Fruit fly (Drosophila melanogaster) whole organism, embryonic: ENCODE data around the gene hop.

ENCODE experiments used
- Ada2b ChIP-seq: fragments of 200-800 bp; sonication (Bioruptor generic); IDR thresholded peaks from 2 replicates; pipeline ENCODE4 v1.3.6; 2022; ENCODE audit warnings: missing biosample characterization, missing genetic modification characterization
- Awh ChIP-seq: fragments of 200-800 bp; sonication (Bioruptor generic); IDR thresholded peaks from 2 replicates; pipeline ENCODE4, ENCODE4 v1.3.6; 2022; ENCODE audit warnings: missing biosample characterization, missing genetic modification characterization
- BEAF-32 ChIP-seq: fragments of 200-800 bp; sonication (Bioruptor generic); optimal IDR thresholded peaks from 3 replicates; lab custom pipeline; 2017; ENCODE audit warnings: missing biosample characterization, missing genetic modification characterization, mild to moderate bottlenecking, moderate library complexity, missing genetic modification reagents
- CG10321 ChIP-seq: fragments of 200-800 bp; sonication (Bioruptor generic); IDR thresholded peaks from 2 replicates; pipeline ENCODE4 v1.3.6; 2022; ENCODE audit warnings: missing biosample characterization, missing genetic modification characterization
- CG11085 ChIP-seq: fragments of 200-800 bp; sonication (Bioruptor generic); IDR thresholded peaks from 2 replicates; pipeline ENCODE4 v1.3.6; 2022; ENCODE audit warnings: missing biosample characterization, missing genetic modification characterization
- CG11093 ChIP-seq: fragments of 200-800 bp; sonication (Bioruptor generic); IDR thresholded peaks from 3 replicates; pipeline ENCODE4 v1.3.6; 2022; ENCODE audit warnings: missing biosample characterization, missing genetic modification characterization
- CG11398 ChIP-seq: fragments of 200-800 bp; sonication (Bioruptor generic); optimal IDR thresholded peaks from 2 replicates; lab custom pipeline; 2016; ENCODE audit warnings: missing biosample characterization, missing genetic modification characterization
- CG11723 ChIP-seq: fragments of 200-800 bp; sonication (Bioruptor generic); optimal IDR thresholded peaks from 2 replicates; lab custom pipeline; 2017; ENCODE audit warnings: missing biosample characterization, mild to moderate bottlenecking, missing genetic modification characterization
- CG12299 ChIP-seq: fragments of 200-800 bp; sonication (Bioruptor generic); optimal IDR thresholded peaks from 2 replicates; lab custom pipeline; 2018; ENCODE audit warnings: missing biosample characterization, mild to moderate bottlenecking, missing genetic modification characterization
- CG1233 ChIP-seq: fragments of 200-800 bp; sonication (Bioruptor generic); optimal IDR thresholded peaks from 4 replicates; lab custom pipeline; 2018; ENCODE audit warnings: missing biosample characterization, mild to moderate bottlenecking, missing genetic modification characterization
- CG13296 ChIP-seq: fragments of 200-800 bp; sonication (Bioruptor generic); optimal IDR thresholded peaks from 3 replicates; lab custom pipeline; 2018; ENCODE audit warnings: missing biosample characterization, mild to moderate bottlenecking, missing genetic modification characterization
- CG13624 ChIP-seq: fragments of 200-800 bp; sonication (Bioruptor generic); optimal IDR thresholded peaks from 2 replicates; lab custom pipeline; 2016; ENCODE audit warnings: missing biosample characterization, missing genetic modification characterization
- CG13775 ChIP-seq: fragments of 200-800 bp; sonication (Bioruptor generic); optimal IDR thresholded peaks from 3 replicates; lab custom pipeline; 2017; ENCODE audit warnings: missing biosample characterization, mild to moderate bottlenecking, missing genetic modification characterization
- CG16863 ChIP-seq: fragments of 200-800 bp; sonication (Bioruptor generic); optimal IDR thresholded peaks from 3 replicates; lab custom pipeline; 2016; ENCODE audit warnings: missing biosample characterization, missing genetic modification characterization
- CG17186 ChIP-seq: fragments of 200-800 bp; sonication (Bioruptor generic); optimal IDR thresholded peaks from 3 replicates; lab custom pipeline; 2017; ENCODE audit warnings: missing biosample characterization, missing genetic modification reagents, missing genetic modification characterization
- CG17802 ChIP-seq: fragments of 200-800 bp; sonication (Bioruptor generic); optimal IDR thresholded peaks from 2 replicates; lab custom pipeline; 2018; ENCODE audit warnings: missing biosample characterization, mild to moderate bottlenecking, missing genetic modification characterization, moderate library complexity
- CG18764 ChIP-seq: fragments of 200-800 bp; sonication (Bioruptor generic); optimal IDR thresholded peaks from 3 replicates; lab custom pipeline; 2016; ENCODE audit warnings: missing biosample characterization, missing genetic modification characterization
- CG2116 ChIP-seq: fragments of 200-800 bp; sonication (Bioruptor generic); optimal IDR thresholded peaks from 3 replicates; lab custom pipeline; 2018; ENCODE audit warnings: missing biosample characterization, mild to moderate bottlenecking, missing genetic modification characterization
- CG3065 ChIP-seq: fragments of 200-800 bp; sonication (Bioruptor generic); optimal IDR thresholded peaks from 2 replicates; lab custom pipeline; 2016; ENCODE audit warnings: missing biosample characterization, missing genetic modification characterization
- CG31365 ChIP-seq: fragments of 200-800 bp; sonication (Bioruptor generic); optimal IDR thresholded peaks from 2 replicates; lab custom pipeline; 2018; ENCODE audit warnings: missing biosample characterization, mild to moderate bottlenecking, missing genetic modification characterization
- CG42726 ChIP-seq: fragments of 200-800 bp; sonication (Bioruptor generic); IDR thresholded peaks from 2 replicates; pipeline ENCODE4 v1.3.6; 2022; ENCODE audit warnings: missing biosample characterization, missing genetic modification characterization; ENCODE audit not compliant: partially characterized antibody
- CG4707 ChIP-seq: fragments of 200-800 bp; sonication (Bioruptor generic); optimal IDR thresholded peaks from 2 replicates; lab custom pipeline; 2018; ENCODE audit warnings: missing biosample characterization, mild to moderate bottlenecking, missing genetic modification characterization, moderate library complexity
- CG4730 ChIP-seq: fragments of 200-800 bp; sonication (Bioruptor generic); IDR thresholded peaks from 2 replicates; pipeline ENCODE4 v1.3.6; 2022; ENCODE audit warnings: missing biosample characterization, missing genetic modification characterization
- CG4820 ChIP-seq: fragments of 200-800 bp; sonication (Bioruptor generic); optimal IDR thresholded peaks from 3 replicates; lab custom pipeline; 2016; ENCODE audit warnings: missing biosample characterization, missing genetic modification characterization
- CG4854 ChIP-seq: fragments of 200-800 bp; sonication (Bioruptor generic); optimal IDR thresholded peaks from 2 replicates; lab custom pipeline; 2016; ENCODE audit warnings: missing biosample characterization, missing genetic modification characterization, inconsistent platforms
- CG6254 ChIP-seq: fragments of 200-800 bp; sonication (Bioruptor generic); optimal IDR thresholded peaks from 3 replicates; lab custom pipeline; 2017; ENCODE audit warnings: mild to moderate bottlenecking, missing biosample characterization, missing genetic modification reagents, missing genetic modification characterization
- CG6791 ChIP-seq: fragments of 200-800 bp; sonication (Bioruptor generic); IDR thresholded peaks from 3 replicates; pipeline ENCODE4 v1.3.6; 2022; ENCODE audit warnings: missing biosample characterization, missing genetic modification characterization; ENCODE audit not compliant: partially characterized antibody
- CG8924 ChIP-seq: fragments of 200-800 bp; optimal IDR thresholded peaks from 3 replicates; lab custom pipeline; 2019; ENCODE audit warnings: missing biosample characterization, mild to moderate bottlenecking, missing genetic modification characterization, moderate library complexity
- D19B ChIP-seq: fragments of 200-800 bp; sonication (Bioruptor generic); optimal IDR thresholded peaks from 2 replicates; lab custom pipeline; 2017; ENCODE audit warnings: missing biosample characterization, mild to moderate bottlenecking, missing genetic modification characterization
- Dad ChIP-seq: fragments of 200-800 bp; sonication (Bioruptor generic); optimal IDR thresholded peaks from 3 replicates; lab custom pipeline; 2016; ENCODE audit warnings: missing biosample characterization, missing genetic modification characterization
- Dfd ChIP-seq, 2 experiments: fragments of >200 bp; optimal IDR thresholded peaks; 2 replicates each; lab custom pipeline; 2017; ENCODE audit warnings: missing biosample characterization in 2 of 2, missing genetic modification characterization in 2 of 2
- Doc3 ChIP-seq: fragments of 200-800 bp; sonication (Bioruptor generic); IDR thresholded peaks from 3 replicates; pipeline ENCODE4 v1.3.6; 2022; ENCODE audit warnings: missing biosample characterization, missing genetic modification characterization; ENCODE audit not compliant: partially characterized antibody
- Hmx ChIP-seq: fragments of 200-800 bp; sonication (Bioruptor generic); optimal IDR thresholded peaks from 2 replicates; lab custom pipeline; 2016; ENCODE audit warnings: missing biosample characterization, missing genetic modification characterization
- Six4 ChIP-seq: fragments of 200-800 bp; sonication (Bioruptor generic); optimal IDR thresholded peaks from 2 replicates; lab custom pipeline; 2016; ENCODE audit warnings: missing biosample characterization, missing genetic modification characterization
- Ssrp ChIP-seq: fragments of 200-800 bp; sonication (Bioruptor generic); optimal IDR thresholded peaks from 2 replicates; lab custom pipeline; 2018; ENCODE audit warnings: missing biosample characterization, mild to moderate bottlenecking, missing genetic modification characterization, moderate library complexity
- Usf ChIP-seq: fragments of 200-800 bp; sonication (Bioruptor generic); optimal IDR thresholded peaks from 2 replicates; lab custom pipeline; 2017; ENCODE audit warnings: missing genotype, missing biosample characterization, missing genetic modification characterization
- ci ChIP-seq: fragments of 200-800 bp; sonication (Bioruptor generic); IDR thresholded peaks from 3 replicates; pipeline ENCODE4 v1.3.6; 2022; ENCODE audit warnings: missing biosample characterization, missing genetic modification characterization
- en ChIP-seq: fragments of 200-800 bp; sonication (Bioruptor generic); optimal IDR thresholded peaks from 2 replicates; lab custom pipeline; 2016; ENCODE audit warnings: missing biosample characterization, missing genetic modification characterization
- esg ChIP-seq: fragments of 200-800 bp; sonication (Bioruptor generic); conservative IDR thresholded peaks from 2 replicates; pipeline ENCODE4 v1.3.6; 2022; ENCODE audit warnings: missing biosample characterization, missing genetic modification characterization
- fd3F ChIP-seq: fragments of 200-800 bp; sonication (Bioruptor generic); optimal IDR thresholded peaks from 2 replicates; lab custom pipeline; 2018; ENCODE audit warnings: missing biosample characterization, mild to moderate bottlenecking, missing genetic modification characterization, moderate library complexity
- kay ChIP-seq: fragments of 200-800 bp; sonication (Bioruptor generic); optimal IDR thresholded peaks from 2 replicates; lab custom pipeline; 2016; ENCODE audit warnings: missing biosample characterization, missing genetic modification characterization
- lbe ChIP-seq: fragments of 200-800 bp; sonication (Bioruptor generic); optimal IDR thresholded peaks from 2 replicates; lab custom pipeline; 2016; ENCODE audit warnings: missing biosample characterization, mild to moderate bottlenecking, missing genetic modification characterization
- lov ChIP-seq, 2 experiments: fragments of 200-800 bp in 1 of 2; fragments of >200 bp in 1 of 2; sonication (Bioruptor generic) in 1 of 2; IDR thresholded peaks in 1 of 2; optimal IDR thresholded peaks in 1 of 2; 2 replicates in 1 of 2; 3 replicates in 1 of 2; pipeline versions ENCODE4 v1.3.6 to Lab custom; 2017 to 2022; ENCODE audit warnings: missing biosample characterization in 1 of 2, missing genetic modification characterization in 1 of 2
- luna ChIP-seq: fragments of 200-800 bp; sonication (Bioruptor generic); optimal IDR thresholded peaks from 2 replicates; lab custom pipeline; 2016; ENCODE audit warnings: missing biosample characterization, missing genetic modification characterization
- onecut ChIP-seq: fragments of 200-800 bp; sonication (Bioruptor generic); IDR thresholded peaks from 2 replicates; pipeline ENCODE4 v1.3.6; 2022; ENCODE audit warnings: missing biosample characterization, missing genetic modification characterization
- peb ChIP-seq: fragments of 200-800 bp; sonication (Bioruptor generic); IDR thresholded peaks from 2 replicates; pipeline ENCODE4 v1.3.6; 2022; ENCODE audit warnings: missing biosample characterization, missing genetic modification characterization
- run ChIP-seq: fragments of 200-800 bp; sonication (Bioruptor generic); optimal IDR thresholded peaks from 3 replicates; lab custom pipeline; 2018; ENCODE audit warnings: missing biosample characterization, mild to moderate bottlenecking, missing genetic modification characterization
- tna ChIP-seq: fragments of 200-800 bp; sonication (Bioruptor generic); IDR thresholded peaks from 2 replicates; pipeline ENCODE4 v1.3.6; 2022; ENCODE audit warnings: missing biosample characterization, missing genetic modification characterization; ENCODE audit not compliant: partially characterized antibody
- tup ChIP-seq: fragments of 200-800 bp; sonication (Bioruptor generic); optimal IDR thresholded peaks from 2 replicates; lab custom pipeline; 2016; ENCODE audit warnings: missing biosample characterization, mild to moderate bottlenecking, missing genetic modification characterization, moderate library complexity
- unpg ChIP-seq: fragments of 200-800 bp; sonication (Bioruptor generic); optimal IDR thresholded peaks from 3 replicates; lab custom pipeline; 2018; ENCODE audit warnings: missing biosample characterization, mild to moderate bottlenecking, missing genetic modification characterization, moderate library complexity
- zfh2 ChIP-seq: fragments of 200-800 bp; sonication (Bioruptor generic); optimal IDR thresholded peaks from 2 replicates; lab custom pipeline; 2016; ENCODE audit warnings: missing biosample characterization, missing genetic modification characterization

The hop gene

dm6 chrX:11355708-11356174 lies 12.2 kb downstream of the hop start, which contains the start of gene dsh (continued):
- TF ChIP-seq CG42726 (GFP tag; lab: Robert Waterston, UW) (no peak), CG17802 (no peak), tna (GFP tag; lab: Robert Waterston, UW) (no peak), esg (GFP tag; lab: Robert Waterston, UW) (no peak), BEAF-32 (peak; percentile 74), CG3065 (GFP tag; lab: Kevin White, UChicago) (no peak), Doc3 (GFP tag; lab: Robert Waterston, UW) (no peak), CG18764 (GFP tag; lab: Kevin White, UChicago) (no peak), unpg (GFP tag; lab: Kevin White, UChicago) (no peak), peb (no peak), CG11093 (GFP tag; lab: Robert Waterston, UW) (no peak), CG11723 (GFP tag; lab: Kevin White, UChicago) (no peak), luna (GFP tag; lab: Kevin White, UChicago) (no peak), CG31365 (tag; lab: Kevin White, UChicago) (no peak), Hmx (GFP tag; lab: Kevin White, UChicago) (no peak), Dad (GFP tag; lab: Kevin White, UChicago) (no peak), CG4730 (GFP tag; lab: Robert Waterston, UW) (no peak), CG12299 (no peak), CG4820 (GFP tag; lab: Kevin White, UChicago) (no peak), CG6791 (GFP tag; lab: Robert Waterston, UW) (no peak), en (GFP tag; lab: Kevin White, UChicago) (no peak), Six4 (GFP tag; lab: Kevin White, UChicago) (no peak), fd3F (GFP tag; lab: Kevin White, UChicago) (no peak), tup (GFP tag; lab: Kevin White, UChicago) (no peak), CG17186 (GFP tag; lab: Kevin White, UChicago) (no peak), CG6254 (no peak), Dfd (GFP tag; optimal IDR thresholded peaks at IDR 0.05; lab: Kevin White, UChicago) (no peak), Ada2b (GFP tag; lab: Robert Waterston, UW) (no peak), CG13775 (GFP tag; lab: Kevin White, UChicago) (no peak), CG11085 (GFP tag; lab: Robert Waterston, UW) (no peak), Usf (GFP tag; lab: Kevin White, UChicago) (no peak), CG10321 (GFP tag; lab: Robert Waterston, UW) (no peak), CG4707 (no peak), Ssrp (no peak), zfh2 (GFP tag; lab: Kevin White, UChicago) (no peak), lov (optimal IDR thresholded peaks at IDR 0.05; lab: Kevin White, UChicago) (no peak), lov (GFP tag; IDR thresholded peaks at IDR 0.05; lab: Robert Waterston, UW) (no peak), CG4854 (GFP tag; lab: Kevin White, UChicago) (no peak), ci (0 out of 3 replicates have a peak, but pooled peaks have one; percentile 17), run (tag; lab: Kevin White, UChicago) (no peak), CG13296 (GFP tag; lab: Kevin White, UChicago) (no peak), CG2116 (GFP tag; lab: Kevin White, UChicago) (peak; percentile 56), kay (no peak), CG8924 (tag; lab: Kevin White, UChicago) (no peak), CG16863 (GFP tag; lab: Kevin White, UChicago) (no peak), CG13624 (no peak), lbe (GFP tag; lab: Kevin White, UChicago) (no peak), Awh (GFP tag; lab: Robert Waterston, UW) (no peak), onecut (GFP tag; lab: Robert Waterston, UW) (no peak), D19B (GFP tag; lab: Kevin White, UChicago) (no peak), CG1233 (GFP tag; lab: Kevin White, UChicago) (no peak), CG11398 (GFP tag; lab: Kevin White, UChicago) (no peak)
